Worm (Caenorhabditis elegans): ENCODE data around the gene dec-7.

ce11 chrIII:9973765-9974164 lies 41.6 kb downstream of the dec-7 start, which contains the start of gene R10E12.2:
- TF ChIP-seq med-1 (GFP tag; optimal IDR thresholded peaks at IDR 0.05; ENCODE audit: insufficient read depth) = no peak
- TF ChIP-seq ztf-29 (GFP tag; IDR thresholded peaks at IDR 0.05) = no peak

All from whole organism, midembryonic.